Fruit fly (Drosophila melanogaster) whole organism, adult: ENCODE measurements around the gene porin.

ENCODE experiments used
- CG11617 ChIP-seq: fragments of 200-800 bp; sonication (Bioruptor generic); optimal IDR thresholded peaks from 2 replicates; lab custom pipeline; 2017; ENCODE audit warnings: mild to moderate bottlenecking, missing biosample characterization, missing genetic modification reagents, missing genetic modification characterization
- CG12768 ChIP-seq: fragments of 200-800 bp; sonication (Bioruptor generic); optimal IDR thresholded peaks from 2 replicates; lab custom pipeline; 2017; ENCODE audit warnings: missing biosample characterization, missing genetic modification characterization, mild to moderate bottlenecking, moderate library complexity, missing genetic modification reagents
- CG14711 ChIP-seq: fragments of 200-800 bp; sonication (Bioruptor generic); optimal IDR thresholded peaks from 2 replicates; lab custom pipeline; 2018; ENCODE audit warnings: missing biosample characterization, mild to moderate bottlenecking, missing genetic modification characterization, moderate library complexity
- CG1620 ChIP-seq: fragments of 200-800 bp; sonication (Bioruptor generic); optimal IDR thresholded peaks from 2 replicates; lab custom pipeline; 2016; ENCODE audit warnings: missing biosample characterization, missing genetic modification characterization
- CG33017 ChIP-seq: fragments of 200-800 bp; sonication (Bioruptor generic); optimal IDR thresholded peaks from 2 replicates; lab custom pipeline; 2018; ENCODE audit warnings: missing biosample characterization, mild to moderate bottlenecking, missing genetic modification characterization, moderate library complexity
- CG5204 ChIP-seq: fragments of 200-800 bp; sonication (Bioruptor generic); optimal IDR thresholded peaks from 2 replicates; lab custom pipeline; 2016; ENCODE audit warnings: missing biosample characterization, missing genetic modification characterization
- CG7045 ChIP-seq: fragments of 200-800 bp; sonication (Bioruptor generic); optimal IDR thresholded peaks from 2 replicates; lab custom pipeline; 2017; ENCODE audit warnings: missing biosample characterization, mild to moderate bottlenecking, missing genetic modification characterization
- CG7101 ChIP-seq: fragments of 200-800 bp; sonication (Bioruptor generic); optimal IDR thresholded peaks from 2 replicates; lab custom pipeline; 2018; ENCODE audit warnings: missing biosample characterization, mild to moderate bottlenecking, missing genetic modification characterization, moderate library complexity
- Clk ChIP-seq: fragments of 200-800 bp; sonication (Bioruptor generic); optimal IDR thresholded peaks from 2 replicates; lab custom pipeline; 2017; ENCODE audit warnings: missing biosample characterization, missing genetic modification characterization
- Crg-1 ChIP-seq: fragments of 200-800 bp; sonication (Bioruptor generic); optimal IDR thresholded peaks from 2 replicates; lab custom pipeline; 2016; ENCODE audit warnings: missing biosample characterization, missing genetic modification characterization
- Hr96 ChIP-seq: fragments of 200-800 bp; sonication (Bioruptor generic); optimal IDR thresholded peaks from 2 replicates; lab custom pipeline; 2016; ENCODE audit warnings: missing biosample characterization, missing genetic modification characterization
- Mnt ChIP-seq: fragments of 200-800 bp; sonication (Bioruptor generic); optimal IDR thresholded peaks from 2 replicates; lab custom pipeline; 2016; ENCODE audit warnings: missing biosample characterization, mild to moderate bottlenecking, missing genetic modification characterization
- bab1 ChIP-seq: fragments of 200-800 bp; sonication (Bioruptor generic); optimal IDR thresholded peaks from 3 replicates; lab custom pipeline; 2019; ENCODE audit warnings: missing biosample characterization, mild to moderate bottlenecking, missing genetic modification characterization, moderate library complexity
- cic ChIP-seq: fragments of 200-800 bp; sonication (Bioruptor generic); optimal IDR thresholded peaks from 2 replicates; lab custom pipeline; 2017; ENCODE audit warnings: missing biosample characterization, mild to moderate bottlenecking, missing genetic modification characterization, moderate library complexity
- cnc ChIP-seq, 2 experiments: fragments of >200 bp; optimal IDR thresholded peaks; 2 replicates each; lab custom pipeline; 2017
- kay ChIP-seq: fragments of 200-800 bp; sonication (Bioruptor generic); peaks from one replicate; lab custom pipeline; 2016; ENCODE audit warnings: missing biosample characterization, missing genetic modification characterization, borderline replicate concordance
- ovo ChIP-seq: fragments of 200-800 bp; sonication (Bioruptor generic); optimal IDR thresholded peaks from 2 replicates; lab custom pipeline; 2016; ENCODE audit warnings: missing biosample characterization, missing genetic modification characterization
- pad ChIP-seq: fragments of 200-800 bp; sonication (Bioruptor generic); optimal IDR thresholded peaks from 3 replicates; lab custom pipeline; 2017; ENCODE audit warnings: missing biosample characterization, missing genetic modification characterization, mild to moderate bottlenecking, moderate library complexity, missing genetic modification reagents
- tj ChIP-seq: fragments of 200-800 bp; sonication (Bioruptor generic); optimal IDR thresholded peaks from 3 replicates; lab custom pipeline; 2017; ENCODE audit warnings: missing biosample characterization, mild to moderate bottlenecking, missing genetic modification characterization, moderate library complexity
- toe ChIP-seq: fragments of 200-800 bp; sonication (Bioruptor generic); optimal IDR thresholded peaks from 2 replicates; lab custom pipeline; 2016; ENCODE audit warnings: missing biosample characterization, missing genetic modification characterization

porin gene

dm6 chr2L:10841619-10842018 lies 9.0 kb downstream of the porin start:
- TF ChIP-seq cnc (optimal IDR thresholded peaks at IDR 0.05; lab: Kevin White, UChicago): no peak
- TF ChIP-seq CG11617: no peak
- no peak for TF ChIP-seq Mnt
- no peak for TF ChIP-seq CG12768 (GFP tag; lab: Kevin White, UChicago)
- no peak for TF ChIP-seq Hr96
- no peak for TF ChIP-seq CG5204 (GFP tag; lab: Kevin White, UChicago)
- TF ChIP-seq ovo (GFP tag; lab: Kevin White, UChicago): no peak
- no peak for TF ChIP-seq CG7045 (GFP tag; lab: Kevin White, UChicago)
- TF ChIP-seq Crg-1: no peak
- no peak for TF ChIP-seq kay (GFP tag; lab: Kevin White, UChicago)
- no peak for TF ChIP-seq CG14711 (tag; lab: Kevin White, UChicago)
- no peak for TF ChIP-seq pad (GFP tag; lab: Kevin White, UChicago)
- no peak for TF ChIP-seq tj
- no peak for TF ChIP-seq Clk

dm6 chr2L:10837491-10837890 lies 13.2 kb downstream of the porin start, which contains the start of gene Nos:
Gene Nos (minus strand): TSS chr2L:10837511.
- TF ChIP-seq CG1620 (GFP tag; lab: Kevin White, UChicago): no peak
- TF ChIP-seq Clk: no peak
- no peak for TF ChIP-seq CG7045 (GFP tag; lab: Kevin White, UChicago)
- no peak for TF ChIP-seq Hr96
- TF ChIP-seq toe (GFP tag; lab: Kevin White, UChicago): no peak
- no peak for TF ChIP-seq pad (GFP tag; lab: Kevin White, UChicago)
- no peak for TF ChIP-seq CG12768 (GFP tag; lab: Kevin White, UChicago)
- no peak for TF ChIP-seq CG7101 (tag; lab: Kevin White, UChicago)
- TF ChIP-seq CG11617: no peak

dm6 chr2L:10831590-10831989 lies 19.1 kb downstream of the porin start:
- TF ChIP-seq cnc (optimal IDR thresholded peaks at IDR 0.05; lab: Kevin White, UChicago) (no peak), pad (GFP tag; lab: Kevin White, UChicago) (no peak), CG7101 (tag; lab: Kevin White, UChicago) (no peak), CG11617 (no peak), CG1620 (GFP tag; lab: Kevin White, UChicago) (no peak), Hr96 (no peak)

- TF ChIP-seq CG1620 (GFP tag; lab: Kevin White, UChicago) (no peak), CG5204 (GFP tag; lab: Kevin White, UChicago) (no peak), CG14711 (tag; lab: Kevin White, UChicago) (no peak), pad (GFP tag; lab: Kevin White, UChicago) (no peak), Hr96 (no peak), tj (no peak), ovo (GFP tag; lab: Kevin White, UChicago) (no peak), Clk (no peak), Crg-1 (no peak)
These were observed 28.0 kb downstream of the porin start for dm6 chr2L:10822620-10823019.

dm6 chr2L:10820405-10820804 lies 30.2 kb downstream of the porin start, which contains the start of gene CG17134:
Gene CG17134 (plus strand): TSS chr2L:10820705.
- TF ChIP-seq tj: no peak
- TF ChIP-seq CG7045 (GFP tag; lab: Kevin White, UChicago): no peak
- no peak for TF ChIP-seq Mnt
- TF ChIP-seq Crg-1: no peak
- TF ChIP-seq CG5204 (GFP tag; lab: Kevin White, UChicago): no peak
- TF ChIP-seq pad (GFP tag; lab: Kevin White, UChicago): no peak
- no peak for TF ChIP-seq cnc (optimal IDR thresholded peaks at IDR 0.05; lab: Kevin White, UChicago)
- TF ChIP-seq CG14711 (tag; lab: Kevin White, UChicago): no peak

- no peak for TF ChIP-seq CG33017 (tag; lab: Kevin White, UChicago)
- no peak for TF ChIP-seq Crg-1
- TF ChIP-seq Clk: no peak
- TF ChIP-seq CG1620 (GFP tag; lab: Kevin White, UChicago): no peak
- TF ChIP-seq CG14711 (tag; lab: Kevin White, UChicago): no peak
- no peak for TF ChIP-seq CG12768 (GFP tag; lab: Kevin White, UChicago)
- no peak for TF ChIP-seq pad (GFP tag; lab: Kevin White, UChicago)
- TF ChIP-seq Mnt: no peak
- TF ChIP-seq ovo (GFP tag; lab: Kevin White, UChicago): no peak
- TF ChIP-seq toe (GFP tag; lab: Kevin White, UChicago): no peak
These were observed 31.8 kb downstream of the porin start, which contains the start of gene CG6508 for dm6 chr2L:10818807-10819206. Gene CG6508 (plus strand): TSS chr2L:10819107.

dm6 chr2L:10801951-10802780 lies 48.5 kb downstream of the porin start:
- no peak for TF ChIP-seq kay (GFP tag; lab: Kevin White, UChicago)
- TF ChIP-seq CG1620 (GFP tag; lab: Kevin White, UChicago): no peak
- TF ChIP-seq tj: peak; percentile 97
- no peak for TF ChIP-seq pad (GFP tag; lab: Kevin White, UChicago)
- TF ChIP-seq CG11617: no peak
- TF ChIP-seq Clk: no peak
- no peak for TF ChIP-seq Hr96
- no peak for TF ChIP-seq toe (GFP tag; lab: Kevin White, UChicago)
- peak; percentile 61 for TF ChIP-seq bab1 (GFP tag; lab: Kevin White, UChicago)
- TF ChIP-seq ovo (GFP tag; lab: Kevin White, UChicago): no peak
- TF ChIP-seq cnc (optimal IDR thresholded peaks at IDR 0.05; lab: Kevin White, UChicago): no peak
- TF ChIP-seq Crg-1: no peak
- no peak for TF ChIP-seq Mnt
- no peak for TF ChIP-seq cic (GFP tag; lab: Kevin White, UChicago)
- no peak for TF ChIP-seq CG7101 (tag; lab: Kevin White, UChicago)
